Worm (Caenorhabditis elegans): ENCODE data around the gene imp-3.

DNA sequence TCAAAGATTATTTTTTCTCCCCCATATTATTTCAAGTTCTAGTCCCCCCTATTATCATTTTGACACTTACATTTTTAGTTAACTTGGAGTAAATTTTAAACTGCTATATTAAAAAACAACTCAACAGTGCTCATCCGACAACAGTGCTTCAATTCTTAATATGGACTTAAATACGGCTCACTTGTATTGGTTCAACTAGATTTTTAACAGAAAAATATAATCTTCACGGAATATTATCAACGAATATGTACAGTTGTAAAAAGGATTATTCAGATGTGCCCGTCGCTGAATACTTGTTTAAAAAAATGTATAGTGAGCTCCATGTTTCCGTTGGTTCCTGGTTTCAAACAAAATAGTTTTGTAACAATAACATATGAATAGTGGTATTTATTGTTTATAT lies 10.9 kb upstream of the imp-3 start:
- TF ChIP-seq B0310.2 (tag; optimal IDR thresholded peaks at IDR 0.05) = no peak
- no peak for TF ChIP-seq ama-1 (optimal IDR thresholded peaks at IDR 0.05)
- TF ChIP-seq tbx-11 (GFP tag; IDR thresholded peaks at IDR 0.05) = no peak
- TF ChIP-seq tra-4 (tag; optimal IDR thresholded peaks at IDR 0.05) = no peak
- TF ChIP-seq F13C5.2 (tag; optimal IDR thresholded peaks at IDR 0.05) = no peak
- TF ChIP-seq ceh-36 (tag; optimal IDR thresholded peaks at IDR 0.05) = no peak
- no peak for TF ChIP-seq ceh-13 (GFP tag; optimal IDR thresholded peaks at IDR 0.05)
- no peak for TF ChIP-seq sea-1 (GFP tag; conservative IDR thresholded peaks at IDR 0.05)
- TF ChIP-seq hmg-4 (GFP tag; optimal IDR thresholded peaks at IDR 0.05) = no peak
- TF ChIP-seq hnd-1 (tag; optimal IDR thresholded peaks at IDR 0.05) = no peak
- TF ChIP-seq hmbx-1 (tag; optimal IDR thresholded peaks at IDR 0.05) = no peak

Data from whole organism, early embryonic.